Worm (Caenorhabditis elegans) whole organism, L4 larva: ENCODE data around the gene gem-1.

Source experiments
- R02D3.7 ChIP-seq: fragments of 150-350 bp; sonication (generic microtip); optimal IDR thresholded peaks from 3 replicates; lab custom pipeline; 2014; ENCODE audit warnings: missing biosample characterization, missing genetic modification characterization
- egl-27 ChIP-seq: sonication (generic microtip); optimal IDR thresholded peaks from 3 replicates; lab custom pipeline; 2017; ENCODE audit warnings: missing biosample characterization, missing genetic modification reagents, missing genetic modification characterization
- pqm-1 ChIP-seq: sonication (generic microtip); optimal IDR thresholded peaks from 2 replicates; lab custom pipeline; 2017; ENCODE audit warnings: missing biosample characterization, missing genetic modification characterization

ce11 chrX:13352164-13352563 is 24.6 kb downstream of the gem-1 start:
- TF ChIP-seq egl-27 (tag; lab: Kevin White, UChicago) (no peak), pqm-1 (tag; lab: Kevin White, UChicago) (no peak), R02D3.7 (no peak)
